Worm (Caenorhabditis elegans): ENCODE results near the gene best-23.

best-23 gene

ce11 chrII:7873843-7874372 is 33.5 kb downstream of the best-23 start, which contains the start of gene T01H3.3:
Gene T01H3.3, minus strand, starts transcription at chrII:7873893.
- TF ChIP-seq fkh-10 (GFP tag; optimal IDR thresholded peaks at IDR 0.05) = no peak
- TF ChIP-seq ahr-1 (tag; optimal IDR thresholded peaks at IDR 0.05) = no peak
- TF ChIP-seq sox-4 (tag; optimal IDR thresholded peaks at IDR 0.05) = no peak
- TF ChIP-seq ref-2 (tag; optimal IDR thresholded peaks at IDR 0.05) = no peak
- TF ChIP-seq gmeb-2 (tag; optimal IDR thresholded peaks at IDR 0.05) = no peak
- TF ChIP-seq pat-9 (tag; optimal IDR thresholded peaks at IDR 0.05) = no peak
- no peak for TF ChIP-seq npax-4 (tag; optimal IDR thresholded peaks at IDR 0.05)
- TF ChIP-seq hlh-15 (tag; optimal IDR thresholded peaks at IDR 0.05) = no peak
- no peak for TF ChIP-seq fax-1 (tag; optimal IDR thresholded peaks at IDR 0.05)
- no peak for TF ChIP-seq nhr-11 (tag; optimal IDR thresholded peaks at IDR 0.05)
- no peak for TF ChIP-seq hlh-13 (GFP tag; optimal IDR thresholded peaks at IDR 0.05)
- no peak for TF ChIP-seq pax-1 (tag; optimal IDR thresholded peaks at IDR 0.05)
- no peak for TF ChIP-seq unc-3 (GFP tag; conservative IDR thresholded peaks at IDR 0.05)
- no peak for TF ChIP-seq unc-3 (tag; optimal IDR thresholded peaks at IDR 0.05)

ce11 chrII:7870632-7871031 is 36.8 kb downstream of the best-23 start:
- TF ChIP-seq tbx-7 (tag; optimal IDR thresholded peaks at IDR 0.05) (no peak), tbx-2 (tag; optimal IDR thresholded peaks at IDR 0.05) (peak; percentile 8), ceh-18 (tag; optimal IDR thresholded peaks at IDR 0.05) (peak; percentile 14), nfya-1 (tag; optimal IDR thresholded peaks at IDR 0.05) (peak; percentile 24)

ce11 chrII:7870062-7870461 is 37.3 kb downstream of the best-23 start, which contains the start of gene ztf-17:
Gene ztf-17, minus strand, starts transcription at chrII:7870162.
- TF ChIP-seq tbx-7 (tag; optimal IDR thresholded peaks at IDR 0.05) (no peak), unc-55 (GFP tag; optimal IDR thresholded peaks at IDR 0.05) (no peak), lin-11 (tag; optimal IDR thresholded peaks at IDR 0.05) (no peak), pax-1 (tag; optimal IDR thresholded peaks at IDR 0.05) (no peak), dmd-4 (tag; optimal IDR thresholded peaks at IDR 0.05; ENCODE audit: borderline replicate concordance) (no peak), fkh-6 (tag; optimal IDR thresholded peaks at IDR 0.05) (no peak), che-1 (tag; optimal IDR thresholded peaks at IDR 0.05) (no peak), C08G9.2 (tag; optimal IDR thresholded peaks at IDR 0.05) (no peak), hlh-13 (GFP tag; optimal IDR thresholded peaks at IDR 0.05) (no peak)

- TF ChIP-seq fkh-10 (GFP tag; optimal IDR thresholded peaks at IDR 0.05) = no peak
- peak; percentile 32 for TF ChIP-seq nhr-11 (tag; optimal IDR thresholded peaks at IDR 0.05)
- TF ChIP-seq ceh-22 (tag; optimal IDR thresholded peaks at IDR 0.05) = no peak
- no peak for TF ChIP-seq pha-4 (tag; optimal IDR thresholded peaks at IDR 0.05)
- TF ChIP-seq hlh-6 (tag; optimal IDR thresholded peaks at IDR 0.05) = no peak
- TF ChIP-seq K02D7.2 (tag; optimal IDR thresholded peaks at IDR 0.05) = no peak
- no peak for TF ChIP-seq ref-2 (tag; optimal IDR thresholded peaks at IDR 0.05)
- no peak for TF ChIP-seq rnt-1 (tag; optimal IDR thresholded peaks at IDR 0.05)
- no peak for TF ChIP-seq C38D4.7 (GFP tag; optimal IDR thresholded peaks at IDR 0.05)
These were observed 41.3 kb downstream of the best-23 start for ce11 chrII:7866081-7866480.

- TF ChIP-seq F13H6.1 (tag; optimal IDR thresholded peaks at IDR 0.05) (no peak), nhr-11 (tag; optimal IDR thresholded peaks at IDR 0.05) (no peak), unc-42 (tag; optimal IDR thresholded peaks at IDR 0.05) (no peak), ceh-6 (GFP tag; optimal IDR thresholded peaks at IDR 0.05) (no peak), unc-3 (GFP tag; conservative IDR thresholded peaks at IDR 0.05) (no peak), unc-3 (tag; optimal IDR thresholded peaks at IDR 0.05) (no peak), nfya-1 (tag; optimal IDR thresholded peaks at IDR 0.05) (no peak), ama-1 (optimal IDR thresholded peaks at IDR 0.05) (no peak), gmeb-2 (tag; optimal IDR thresholded peaks at IDR 0.05) (no peak), ceh-34 (tag; optimal IDR thresholded peaks at IDR 0.05) (no peak), hlh-8 (tag; optimal IDR thresholded peaks at IDR 0.05) (no peak), ceh-30 (tag; optimal IDR thresholded peaks at IDR 0.05) (no peak), ceh-14 (tag; optimal IDR thresholded peaks at IDR 0.05) (no peak), pros-1 (tag; optimal IDR thresholded peaks at IDR 0.05) (no peak), pha-4 (tag; optimal IDR thresholded peaks at IDR 0.05) (no peak), ceh-18 (tag; optimal IDR thresholded peaks at IDR 0.05) (no peak), che-1 (tag; optimal IDR thresholded peaks at IDR 0.05) (no peak), ceh-24 (tag; optimal IDR thresholded peaks at IDR 0.05) (no peak), mec-3 (tag; optimal IDR thresholded peaks at IDR 0.05; ENCODE audit: borderline replicate concordance) (no peak)
These were observed 42.5 kb downstream of the best-23 start for ce11 chrII:7864892-7865291.
